Fruit fly (Drosophila melanogaster) whole organism, embryonic: ENCODE data around the gene CG4972.

ENCODE experiments used
- Ada2b ChIP-seq: fragments of 200-800 bp; sonication (Bioruptor generic); IDR thresholded peaks from 2 replicates; pipeline ENCODE4 v1.3.6; 2022; ENCODE audit warnings: missing biosample characterization, missing genetic modification characterization
- Bteb2 ChIP-seq: fragments of 200-800 bp; sonication (Bioruptor generic); optimal IDR thresholded peaks from 2 replicates; lab custom pipeline; 2016; ENCODE audit warnings: missing biosample characterization, missing genetic modification characterization
- CG1024 ChIP-seq: fragments of 200-800 bp; sonication (Bioruptor generic); IDR thresholded peaks from 2 replicates; pipeline ENCODE4 v1.3.6; 2022; ENCODE audit warnings: missing biosample characterization, missing genetic modification characterization
- CG10462 ChIP-seq: fragments of 200-800 bp; sonication (Bioruptor generic); optimal IDR thresholded peaks from 2 replicates; lab custom pipeline; 2016; ENCODE audit warnings: missing biosample characterization, missing genetic modification characterization
- CG12942 ChIP-seq: fragments of 200-800 bp; sonication (Bioruptor generic); optimal IDR thresholded peaks from 3 replicates; lab custom pipeline; 2016; ENCODE audit warnings: missing biosample characterization, missing genetic modification characterization
- CG13123 ChIP-seq: fragments of 200-800 bp; sonication (Bioruptor generic); optimal IDR thresholded peaks from 2 replicates; lab custom pipeline; 2016; ENCODE audit warnings: missing biosample characterization, missing genetic modification characterization
- CG13775 ChIP-seq: fragments of 200-800 bp; sonication (Bioruptor generic); optimal IDR thresholded peaks from 3 replicates; lab custom pipeline; 2017; ENCODE audit warnings: missing biosample characterization, mild to moderate bottlenecking, missing genetic modification characterization
- CG15073 ChIP-seq: fragments of 200-800 bp; sonication (Bioruptor generic); optimal IDR thresholded peaks from 2 replicates; lab custom pipeline; 2016; ENCODE audit warnings: missing biosample characterization, missing genetic modification characterization
- CG32532 ChIP-seq: fragments of 200-800 bp; sonication (Bioruptor generic); IDR thresholded peaks from 2 replicates; pipeline ENCODE4 v1.3.6; 2022; ENCODE audit warnings: missing biosample characterization, missing genetic modification characterization
- CG32767 ChIP-seq: fragments of 200-800 bp; sonication (Bioruptor generic); IDR thresholded peaks from 2 replicates; pipeline ENCODE4 v1.3.6; 2022; ENCODE audit warnings: missing biosample characterization, missing genetic modification characterization
- CG34224 ChIP-seq: fragments of 200-800 bp; sonication (Bioruptor generic); IDR thresholded peaks from 3 replicates; pipeline ENCODE4 v1.3.6; 2022; ENCODE audit warnings: missing biosample characterization, missing genetic modification characterization; ENCODE audit not compliant: partially characterized antibody
- CG34376 ChIP-seq: fragments of 200-800 bp; sonication (Bioruptor generic); optimal IDR thresholded peaks from 2 replicates; lab custom pipeline; 2018; ENCODE audit warnings: missing biosample characterization, mild to moderate bottlenecking, missing genetic modification characterization
- CG3847 ChIP-seq: fragments of 200-800 bp; sonication (Bioruptor generic); IDR thresholded peaks from 2 replicates; pipeline ENCODE4 v1.3.6; 2022; ENCODE audit warnings: missing biosample characterization, missing genetic modification characterization
- CG42726 ChIP-seq: fragments of 200-800 bp; sonication (Bioruptor generic); IDR thresholded peaks from 2 replicates; pipeline ENCODE4 v1.3.6; 2022; ENCODE audit warnings: missing biosample characterization, missing genetic modification characterization; ENCODE audit not compliant: partially characterized antibody
- CG6175 ChIP-seq: fragments of 200-800 bp; sonication (Bioruptor generic); IDR thresholded peaks from 3 replicates; pipeline ENCODE4 v1.3.6; 2022; ENCODE audit warnings: missing biosample characterization, missing genetic modification characterization
- CG7556 ChIP-seq: fragments of 200-800 bp; sonication (Bioruptor generic); optimal IDR thresholded peaks from 2 replicates; lab custom pipeline; 2017; ENCODE audit warnings: missing biosample characterization, mild to moderate bottlenecking, missing genetic modification characterization
- CG8089 ChIP-seq: fragments of 200-800 bp; sonication (Bioruptor generic); optimal IDR thresholded peaks from 3 replicates; lab custom pipeline; 2016; ENCODE audit warnings: missing biosample characterization, missing genetic modification characterization
- CG8765 ChIP-seq: fragments of 200-800 bp; sonication (Bioruptor generic); IDR thresholded peaks from 2 replicates; pipeline ENCODE4 v1.3.6; 2022; ENCODE audit warnings: missing biosample characterization, missing genetic modification characterization
- CG9932 ChIP-seq: fragments of 200-800 bp; sonication (Bioruptor generic); IDR thresholded peaks from 2 replicates; pipeline ENCODE4 v1.3.6; 2022; ENCODE audit warnings: missing biosample characterization, missing genetic modification characterization
- Dad ChIP-seq: fragments of 200-800 bp; sonication (Bioruptor generic); optimal IDR thresholded peaks from 3 replicates; lab custom pipeline; 2016; ENCODE audit warnings: missing biosample characterization, missing genetic modification characterization
- Dll ChIP-seq: fragments of 200-800 bp; sonication (Bioruptor generic); IDR thresholded peaks from 4 replicates; pipeline ENCODE4 v1.3.6; 2022; ENCODE audit warnings: missing biosample characterization, missing genetic modification characterization; ENCODE audit not compliant: partially characterized antibody
- Doc2 ChIP-seq: fragments of 200-800 bp; sonication (Bioruptor generic); IDR thresholded peaks from 2 replicates; pipeline ENCODE4 v1.3.6; 2022; ENCODE audit warnings: missing biosample characterization, missing genetic modification characterization
- Hr51 ChIP-seq, 2 experiments: fragments of 200-800 bp; sonication (Bioruptor generic); optimal IDR thresholded peaks; 2 replicates in 1 of 2; 3 replicates in 1 of 2; lab custom pipeline; 2016 to 2018; ENCODE audit warnings: missing biosample characterization in 2 of 2, missing genetic modification characterization in 2 of 2, mild to moderate bottlenecking in 1 of 2, moderate library complexity in 1 of 2
- Lim3 ChIP-seq: fragments of 200-800 bp; sonication (Bioruptor generic); IDR thresholded peaks from 2 replicates; pipeline ENCODE4 v1.3.6; 2022; ENCODE audit warnings: missing biosample characterization, missing genetic modification characterization
- Lpt ChIP-seq: fragments of >200 bp; optimal IDR thresholded peaks from 2 replicates; lab custom pipeline; 2018; ENCODE audit warnings: missing biosample characterization, missing genetic modification characterization
- NK7.1 ChIP-seq: fragments of 200-800 bp; sonication (Bioruptor generic); optimal IDR thresholded peaks from 3 replicates; lab custom pipeline; 2016; ENCODE audit warnings: missing biosample characterization, missing genetic modification characterization
- Neu2 ChIP-seq: fragments of 200-800 bp; sonication (Bioruptor generic); optimal IDR thresholded peaks from 3 replicates; lab custom pipeline; 2016; ENCODE audit warnings: missing biosample characterization, missing genetic modification characterization, borderline replicate concordance
- Nf-YB ChIP-seq: fragments of 200-800 bp; sonication (Bioruptor generic); optimal IDR thresholded peaks from 3 replicates; lab custom pipeline; 2019; ENCODE audit warnings: missing biosample characterization, mild to moderate bottlenecking, missing genetic modification characterization, moderate library complexity
- Sry-β ChIP-seq: fragments of 200-800 bp; sonication (Bioruptor generic); optimal IDR thresholded peaks from 2 replicates; lab custom pipeline; 2018; ENCODE audit warnings: missing biosample characterization, mild to moderate bottlenecking, missing genetic modification characterization, moderate library complexity
- Stat92E ChIP-seq, 3 experiments: fragments of >200 bp in 2 of 3; fragments of 200-800 bp in 1 of 3; sonication (Bioruptor generic) in 1 of 3; optimal IDR thresholded peaks; 2 replicates each; lab custom pipeline; 2017 to 2019; ENCODE audit warnings: missing biosample characterization in 3 of 3, missing genetic modification characterization in 3 of 3, mild to moderate bottlenecking in 1 of 3, moderate library complexity in 1 of 3
- Taf1 ChIP-seq: fragments of 200-800 bp; sonication (Bioruptor generic); IDR thresholded peaks from 2 replicates; pipeline ENCODE4 v1.3.6; 2022; ENCODE audit warnings: missing biosample characterization, missing genetic modification characterization
- Trl ChIP-seq, 3 experiments: fragments of >200 bp in 2 of 3; fragments of 200-800 bp in 1 of 3; sonication (Bioruptor generic) in 1 of 3; optimal IDR thresholded peaks; 2 replicates in 1 of 3; 3 replicates in 2 of 3; lab custom pipeline; 2016 to 2017; ENCODE audit warnings: missing biosample characterization in 1 of 3, missing genetic modification characterization in 1 of 3
- bigmax ChIP-seq: fragments of 200-800 bp; sonication (Bioruptor generic); optimal IDR thresholded peaks from 2 replicates; lab custom pipeline; 2018; ENCODE audit warnings: missing biosample characterization, mild to moderate bottlenecking, missing genetic modification characterization
- cg ChIP-seq: fragments of 200-800 bp; sonication (Bioruptor generic); optimal IDR thresholded peaks from 3 replicates; lab custom pipeline; 2019; ENCODE audit warnings: missing biosample characterization, mild to moderate bottlenecking, missing genetic modification characterization, moderate library complexity
- chinmo ChIP-seq: fragments of 200-800 bp; sonication (Bioruptor generic); IDR thresholded peaks from 4 replicates; pipeline ENCODE4 v1.3.6; 2022; ENCODE audit warnings: missing biosample characterization, missing genetic modification characterization; ENCODE audit not compliant: partially characterized antibody
- dan ChIP-seq: fragments of 200-800 bp; sonication (Bioruptor generic); IDR thresholded peaks from 2 replicates; pipeline ENCODE4 v1.3.6; 2022; ENCODE audit warnings: missing biosample characterization, missing genetic modification characterization
- dmrt11E ChIP-seq: fragments of 200-800 bp; sonication (Bioruptor generic); optimal IDR thresholded peaks from 3 replicates; lab custom pipeline; 2018; ENCODE audit warnings: missing biosample characterization, mild to moderate bottlenecking, missing genetic modification characterization, moderate library complexity
- eyg ChIP-seq: fragments of 200-800 bp; sonication (Bioruptor generic); optimal IDR thresholded peaks from 3 replicates; lab custom pipeline; 2016; ENCODE audit warnings: missing biosample characterization, missing genetic modification characterization
- fd64A ChIP-seq: fragments of 200-800 bp; sonication (Bioruptor generic); optimal IDR thresholded peaks from 3 replicates; lab custom pipeline; 2018; ENCODE audit warnings: missing biosample characterization, mild to moderate bottlenecking, missing genetic modification characterization
- jigr1 ChIP-seq: fragments of 200-800 bp; sonication (Bioruptor generic); IDR thresholded peaks from 3 replicates; pipeline ENCODE4 v1.3.6; 2022; ENCODE audit warnings: missing biosample characterization, missing genetic modification characterization
- lola ChIP-seq, 3 experiments: fragments of >200 bp in 2 of 3; fragments of 200-800 bp in 1 of 3; sonication (Bioruptor generic) in 1 of 3; optimal IDR thresholded peaks; 2 replicates each; lab custom pipeline; 2017 to 2019; ENCODE audit warnings: missing biosample characterization in 3 of 3, missing genetic modification characterization in 3 of 3, mild to moderate bottlenecking in 1 of 3, moderate library complexity in 1 of 3
- org-1 ChIP-seq: fragments of 200-800 bp; sonication (Bioruptor generic); optimal IDR thresholded peaks from 2 replicates; lab custom pipeline; 2017; ENCODE audit warnings: missing biosample characterization, missing genetic modification characterization
- sd ChIP-seq: fragments of 200-800 bp; sonication (Bioruptor generic); optimal IDR thresholded peaks from 3 replicates; lab custom pipeline; 2018; ENCODE audit warnings: missing biosample characterization, mild to moderate bottlenecking, missing genetic modification characterization, moderate library complexity
- seq ChIP-seq: fragments of 200-800 bp; sonication (Bioruptor generic); IDR thresholded peaks from 2 replicates; pipeline ENCODE4 v1.3.6; 2022; ENCODE audit warnings: missing biosample characterization, missing genetic modification characterization
- sima ChIP-seq: fragments of 200-800 bp; sonication (Bioruptor generic); optimal IDR thresholded peaks from 2 replicates; lab custom pipeline; 2016; ENCODE audit warnings: missing biosample characterization, missing genetic modification characterization
- slbo ChIP-seq: fragments of 200-800 bp; sonication (Bioruptor generic); IDR thresholded peaks from 2 replicates; pipeline ENCODE4 v1.3.6; 2022; ENCODE audit warnings: missing biosample characterization, missing genetic modification characterization
- so ChIP-seq: fragments of 200-800 bp; sonication (Bioruptor generic); IDR thresholded peaks from 3 replicates; pipeline ENCODE4 v1.3.6; 2022; ENCODE audit warnings: missing biosample characterization, missing genetic modification characterization
- wdn ChIP-seq: fragments of 200-800 bp; sonication (Bioruptor generic); IDR thresholded peaks from 2 replicates; pipeline ENCODE4 v1.3.6; 2022; ENCODE audit warnings: missing biosample characterization, missing genetic modification characterization
- z ChIP-seq: fragments of 200-800 bp; sonication (Bioruptor generic); IDR thresholded peaks from 3 replicates; pipeline ENCODE4 v1.3.6; 2022; ENCODE audit warnings: missing biosample characterization, missing genetic modification characterization
- zen2 ChIP-seq: fragments of 200-800 bp; sonication (Bioruptor generic); IDR thresholded peaks from 3 replicates; pipeline ENCODE4 v1.3.6; 2022; ENCODE audit warnings: missing biosample characterization, missing genetic modification characterization; ENCODE audit not compliant: partially characterized antibody

CG4972 gene

DNA sequence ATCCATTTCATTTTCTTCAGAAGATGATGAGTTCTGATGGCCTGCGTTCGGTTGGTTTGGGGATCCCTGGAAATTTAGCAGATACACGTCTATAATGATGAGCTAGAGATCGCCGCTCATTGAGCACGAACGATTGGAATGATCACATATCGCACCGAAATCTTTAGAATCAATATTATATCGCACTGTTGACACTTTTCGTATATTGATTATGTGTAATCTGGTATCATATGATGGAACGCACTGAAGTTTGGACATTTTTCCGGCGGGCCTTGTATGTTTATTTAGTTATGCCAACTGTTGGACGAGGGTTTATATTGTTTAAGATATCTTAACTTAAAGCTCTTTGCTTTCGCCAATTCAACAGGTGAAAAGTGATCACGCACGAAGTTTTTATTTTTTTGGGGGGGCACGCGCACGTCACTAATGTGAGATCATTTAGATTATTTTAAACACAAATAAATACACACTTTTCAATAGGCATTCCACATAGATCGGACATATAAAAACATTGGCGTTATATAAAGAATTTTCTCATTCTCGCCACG, 6.5 kb downstream of the CG4972 start (continued):
- TF ChIP-seq NK7.1 (GFP tag; lab: Kevin White, UChicago) (no peak), CG6175 (GFP tag; lab: Robert Waterston, UW) (no peak), sima (GFP tag; lab: Kevin White, UChicago) (no peak), CG42726 (GFP tag; lab: Robert Waterston, UW) (no peak; the same call in 1 of the 2 replicates), CG9932 (GFP tag; lab: Robert Waterston, UW) (no peak; the same call in 1 of the 2 replicates), CG3847 (GFP tag; lab: Robert Waterston, UW) (no peak), sd (tag; lab: Kevin White, UChicago) (no peak), Trl (optimal IDR thresholded peaks at IDR 0.05; lab: Kevin White, UChicago) (no peak), Trl (GFP tag; optimal IDR thresholded peaks at IDR 0.05; lab: Kevin White, UChicago) (no peak), CG34224 (no peak), so (GFP tag; lab: Robert Waterston, UW) (no peak), CG32532 (GFP tag; lab: Robert Waterston, UW) (0 out of 2 replicates have a peak, but pooled peaks have one; percentile 29), wdn (GFP tag; lab: Robert Waterston, UW) (no peak), Lim3 (GFP tag; lab: Robert Waterston, UW) (no peak), CG13775 (GFP tag; lab: Kevin White, UChicago) (no peak), CG8765 (no peak), zen2 (GFP tag; lab: Robert Waterston, UW) (no peak; the same call in 2 of the 3 replicates), Dll (peak; percentile 79), CG13123 (GFP tag; lab: Kevin White, UChicago) (no peak), CG8089 (GFP tag; lab: Kevin White, UChicago) (no peak), chinmo (GFP tag; lab: Robert Waterston, UW) (no peak), dan (GFP tag; lab: Robert Waterston, UW) (no peak), CG10462 (GFP tag; lab: Kevin White, UChicago) (no peak), slbo (GFP tag; lab: Robert Waterston, UW) (no peak), CG32767 (GFP tag; lab: Robert Waterston, UW) (no peak), Neu2 (GFP tag; lab: Kevin White, UChicago) (no peak), bigmax (GFP tag; lab: Kevin White, UChicago) (no peak), Stat92E (GFP tag; optimal IDR thresholded peaks at IDR 0.05; lab: Kevin White, UChicago) (no peak), CG7556 (GFP tag; lab: Kevin White, UChicago) (peak; percentile 5), seq (GFP tag; lab: Robert Waterston, UW) (no peak), dmrt11E (tag; lab: Kevin White, UChicago) (no peak), Hr51 (GFP tag; optimal IDR thresholded peaks at IDR 0.05; lab: Kevin White, UChicago) (no peak), lola (GFP tag; optimal IDR thresholded peaks at IDR 0.05; lab: Kevin White, UChicago) (no peak), cg (GFP tag; lab: Kevin White, UChicago) (no peak), Bteb2 (GFP tag; lab: Kevin White, UChicago) (no peak), jigr1 (GFP tag; lab: Robert Waterston, UW) (no peak), Dad (no peak), fd64A (GFP tag; lab: Kevin White, UChicago) (no peak), Taf1 (GFP tag; lab: Robert Waterston, UW) (no peak), CG34376 (GFP tag; lab: Kevin White, UChicago) (no peak), CG12942 (GFP tag; lab: Kevin White, UChicago) (no peak), Nf-YB (GFP tag; lab: Kevin White, UChicago) (no peak), org-1 (no peak), Ada2b (GFP tag; lab: Robert Waterston, UW) (no peak), CG15073 (GFP tag; lab: Kevin White, UChicago) (no peak), Lpt (GFP tag; lab: Kevin White, UChicago) (no peak), Sry-β (GFP tag; lab: Kevin White, UChicago) (no peak), Doc2 (GFP tag; lab: Robert Waterston, UW) (no peak), CG1024 (no peak), z (GFP tag; lab: Robert Waterston, UW) (no peak), eyg (GFP tag; lab: Kevin White, UChicago) (no peak)
